Fruit fly (Drosophila melanogaster): ENCODE data around the gene Uch-L5.

Uch-L5 gene

DNA sequence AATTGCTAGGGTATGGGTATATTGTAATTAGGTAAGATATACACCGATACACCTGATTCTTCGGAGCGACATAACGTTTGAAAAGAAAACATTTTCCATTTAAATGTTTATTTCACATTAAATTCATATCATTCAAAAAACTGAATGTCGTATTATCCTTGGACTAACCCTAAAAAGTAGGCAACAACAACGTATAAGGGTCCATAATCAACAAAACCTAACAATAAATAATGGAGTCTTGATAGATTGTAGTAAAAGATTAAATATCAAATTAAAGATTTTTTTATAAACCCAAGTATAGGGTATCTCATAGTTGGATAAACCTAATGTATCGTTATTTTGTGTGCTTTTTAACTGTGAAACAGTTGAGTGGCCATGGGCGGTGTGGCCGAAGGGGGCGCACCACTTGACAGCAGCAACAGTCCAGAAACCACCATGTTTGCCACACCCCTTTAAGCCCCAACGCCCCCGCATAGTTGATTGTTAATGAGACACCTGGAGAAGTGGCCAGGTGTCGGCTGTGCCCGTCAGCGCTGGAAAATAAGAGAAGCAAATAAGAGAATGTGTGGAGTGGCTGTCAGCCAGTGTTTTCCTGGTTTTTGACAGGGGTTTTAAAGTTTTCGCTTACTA, 8.4 kb downstream of the Uch-L5 start (continued):
- TF ChIP-seq CG11560 (tag; IDR thresholded peaks at IDR 0.05): no peak
- no peak for TF ChIP-seq CG12299 (tag; optimal IDR thresholded peaks at IDR 0.05)
- TF ChIP-seq crol (GFP tag; IDR thresholded peaks at IDR 0.05): no peak
- TF ChIP-seq CG4360 (GFP tag; IDR thresholded peaks at IDR 0.05): no peak
- no peak for TF ChIP-seq toy (GFP tag; IDR thresholded peaks at IDR 0.05)
- peak; percentile 16 to 33 for TF ChIP-seq dpn (GFP tag; optimal IDR thresholded peaks at IDR 0.05)
- peak; percentile 44 for TF ChIP-seq Fer1 (GFP tag; optimal IDR thresholded peaks at IDR 0.05)
- TF ChIP-seq CG17612 (GFP tag; IDR thresholded peaks at IDR 0.05): no peak
- TF ChIP-seq CG2129 (GFP tag; IDR thresholded peaks at IDR 0.05; ENCODE audit: partially characterized antibody): no peak
- no peak for TF ChIP-seq Scr (GFP tag; IDR thresholded peaks at IDR 0.05; ENCODE audit: partially characterized antibody)
- TF ChIP-seq Stat92E (GFP tag; optimal IDR thresholded peaks at IDR 0.05): no peak
- TF ChIP-seq ase (GFP tag; IDR thresholded peaks at IDR 0.05): no peak
- peak; percentile 14 for TF ChIP-seq Vsx1 (GFP tag; optimal IDR thresholded peaks at IDR 0.05)
- TF ChIP-seq dysf (GFP tag; IDR thresholded peaks at IDR 0.05): peak; percentile 36; the same call in 1 of the 3 replicates
- no peak for TF ChIP-seq MTF-1 (GFP tag; optimal IDR thresholded peaks at IDR 0.05; ENCODE audit: borderline replicate concordance)
- TF ChIP-seq cwo (GFP tag; optimal IDR thresholded peaks at IDR 0.05): peak; percentile 47
- TF ChIP-seq Doc2 (GFP tag; IDR thresholded peaks at IDR 0.05): no peak
- TF ChIP-seq bcd (GFP tag; optimal IDR thresholded peaks at IDR 0.05): peak; percentile 21
- TF ChIP-seq CG18619 (GFP tag; optimal IDR thresholded peaks at IDR 0.05): peak; percentile 13
- peak; percentile 43 for TF ChIP-seq CG18599 (GFP tag; optimal IDR thresholded peaks at IDR 0.05)
- no peak for TF ChIP-seq Dp (GFP tag; optimal IDR thresholded peaks at IDR 0.05)
- no peak for TF ChIP-seq hth (optimal IDR thresholded peaks at IDR 0.05)
- no peak for TF ChIP-seq Bdp1 (GFP tag; optimal IDR thresholded peaks at IDR 0.05)
- TF ChIP-seq GATAe (GFP tag; conservative IDR thresholded peaks at IDR 0.05): no peak
- TF ChIP-seq chinmo (GFP tag; IDR thresholded peaks at IDR 0.05; ENCODE audit: partially characterized antibody): no peak
- no peak for TF ChIP-seq gsb-n (tag; optimal IDR thresholded peaks at IDR 0.05)
- no peak for TF ChIP-seq E2f1 (GFP tag; IDR thresholded peaks at IDR 0.05)
- TF ChIP-seq CG3281 (GFP tag; optimal IDR thresholded peaks at IDR 0.05): peak; percentile 51
- TF ChIP-seq bowl (GFP tag; IDR thresholded peaks at IDR 0.05): no peak
- no peak for TF ChIP-seq Nf-YA (GFP tag; IDR thresholded peaks at IDR 0.05)
- TF ChIP-seq Mes4 (GFP tag; optimal IDR thresholded peaks at IDR 0.05): no peak
- no peak for TF ChIP-seq CG10366 (GFP tag; IDR thresholded peaks at IDR 0.05)
- peak; percentile 3 for TF ChIP-seq CG4424 (GFP tag; optimal IDR thresholded peaks at IDR 0.05)
- peak; percentile 41 for TF ChIP-seq CG12104 (GFP tag; optimal IDR thresholded peaks at IDR 0.05)
- TF ChIP-seq jigr1 (GFP tag; IDR thresholded peaks at IDR 0.05): no peak
- no peak for TF ChIP-seq usp (GFP tag; optimal IDR thresholded peaks at IDR 0.05)
- no peak for TF ChIP-seq esg (GFP tag; conservative IDR thresholded peaks at IDR 0.05)
- no peak for TF ChIP-seq run (tag; optimal IDR thresholded peaks at IDR 0.05)
- TF ChIP-seq CG12769 (tag; optimal IDR thresholded peaks at IDR 0.05): peak; percentile 27
- TF ChIP-seq Ets65A (GFP tag): peak; percentile 80
- TF ChIP-seq CG10462 (GFP tag; optimal IDR thresholded peaks at IDR 0.05): no peak
- no peak for TF ChIP-seq ERR (GFP tag; optimal IDR thresholded peaks at IDR 0.05)
- TF ChIP-seq nmo (GFP tag; optimal IDR thresholded peaks at IDR 0.05): peak; percentile 38
- no peak for TF ChIP-seq Opbp (GFP tag; IDR thresholded peaks at IDR 0.05; ENCODE audit: partially characterized antibody)
- TF ChIP-seq PHDP (tag; optimal IDR thresholded peaks at IDR 0.05): peak; percentile 30
- no peak for TF ChIP-seq Dip3 (GFP tag; optimal IDR thresholded peaks at IDR 0.05)
- TF ChIP-seq eyg (GFP tag; optimal IDR thresholded peaks at IDR 0.05): no peak
- TF ChIP-seq CG8944 (GFP tag; optimal IDR thresholded peaks at IDR 0.05): no peak
- no peak for TF ChIP-seq cato (GFP tag; optimal IDR thresholded peaks at IDR 0.05; ENCODE audit: borderline replicate concordance)
- no peak for TF ChIP-seq pb (GFP tag; optimal IDR thresholded peaks at IDR 0.05)
- TF ChIP-seq Taf1 (GFP tag; IDR thresholded peaks at IDR 0.05): no peak
